Worm (Caenorhabditis elegans) whole organism, L1 larva: ENCODE measurements around the gene R02F2.4.

ENCODE experiments used
- C34B4.2 ChIP-seq: sonication (generic microtip); optimal IDR thresholded peaks from 2 replicates; lab custom pipeline; 2017; ENCODE audit warnings: mild to moderate bottlenecking, missing genetic modification characterization, missing compliant biosample characterization
- aha-1 ChIP-seq: fragments of 150-350 bp; optimal IDR thresholded peaks from 2 replicates; lab custom pipeline; 2014; ENCODE audit warnings: missing biosample characterization, missing genetic modification characterization
- blmp-1 ChIP-seq: fragments of 150-350 bp; optimal IDR thresholded peaks from 2 replicates; lab custom pipeline; 2014; ENCODE audit warnings: missing biosample characterization, missing genetic modification characterization
- ceh-8 ChIP-seq: fragments of 200-800 bp; sonication (Bioruptor generic); optimal IDR thresholded peaks from 2 replicates; lab custom pipeline; 2018; ENCODE audit warnings: mild to moderate bottlenecking, missing genetic modification characterization, moderate library complexity, missing compliant biosample characterization
- ceh-82 ChIP-seq, 3 experiments: fragments of 150-350 bp in 1 of 3; sonication (generic microtip) in 2 of 3; optimal IDR thresholded peaks; 2 replicates each; lab custom pipeline; 2014 to 2017; ENCODE audit warnings: missing biosample characterization in 3 of 3, missing genetic modification characterization in 3 of 3
- ceh-88 ChIP-seq: fragments of 200-800 bp; sonication (Bioruptor generic); IDR thresholded peaks from 2 replicates; pipeline ENCODE4 v1.3.6; 2022; ENCODE audit warnings: missing genetic modification characterization, missing compliant biosample characterization
- ceh-90 ChIP-seq: sonication (generic microtip); optimal IDR thresholded peaks from 2 replicates; lab custom pipeline; 2016; ENCODE audit warnings: missing genetic modification characterization, missing compliant biosample characterization
- ces-1 ChIP-seq: fragments of 150-350 bp; optimal IDR thresholded peaks from 2 replicates; lab custom pipeline; 2014; ENCODE audit warnings: missing biosample characterization, missing genetic modification reagents, missing genetic modification characterization
- dpl-1 ChIP-seq, 3 experiments: fragments of 150-350 bp in 2 of 3; sonication (generic microtip) in 1 of 3; optimal IDR thresholded peaks; 2 replicates each; lab custom pipeline; 2014 to 2017; ENCODE audit warnings: missing biosample characterization in 3 of 3, missing genetic modification characterization in 3 of 3, missing genetic modification reagents in 3 of 3
- dsc-1 ChIP-seq: sonication (generic microtip); optimal IDR thresholded peaks from 2 replicates; lab custom pipeline; 2016; ENCODE audit warnings: mild to moderate bottlenecking, missing genetic modification characterization, missing compliant biosample characterization
- efl-1 ChIP-seq, 4 experiments: fragments of 150-350 bp; optimal IDR thresholded peaks in 3 of 4; peaks in 1 of 4; 1 replicate in 1 of 4; 2 replicates in 3 of 4; lab custom pipeline; 2014; ENCODE audit warnings: missing biosample characterization in 2 of 4, missing genetic modification characterization in 2 of 4, missing genetic modification reagents in 2 of 4
- efl-3 ChIP-seq: fragments of 200-800 bp; sonication (Bioruptor generic); optimal IDR thresholded peaks from 2 replicates; lab custom pipeline; 2018; ENCODE audit warnings: mild to moderate bottlenecking, missing genetic modification characterization, missing compliant biosample characterization
- elt-3 ChIP-seq, 6 experiments: fragments of 150-350 bp in 1 of 6; sonication (generic microtip); optimal IDR thresholded peaks; 2 replicates each; lab custom pipeline; 2017 to 2018; ENCODE audit warnings: missing biosample characterization in 6 of 6, missing genetic modification characterization in 6 of 6, inconsistent platforms in 1 of 6
- ets-5 ChIP-seq: fragments of 200-800 bp; sonication (Bioruptor generic); IDR thresholded peaks from 2 replicates; pipeline ENCODE4 v1.3.6; 2022; ENCODE audit warnings: missing genetic modification characterization, missing compliant biosample characterization
- grh-1 ChIP-seq: fragments of 200-800 bp; sonication (Bioruptor generic); IDR thresholded peaks from 2 replicates; pipeline ENCODE4 v1.3.6; 2022; ENCODE audit warnings: missing genetic modification reagents, missing genetic modification characterization, missing compliant biosample characterization
- isw-1 ChIP-seq: fragments of 200-800 bp; sonication (Bioruptor generic); IDR thresholded peaks from 2 replicates; pipeline ENCODE4 v1.3.6; 2022; ENCODE audit warnings: missing genetic modification characterization, missing compliant biosample characterization
- lin-14 ChIP-seq: fragments of 200-800 bp; sonication (Bioruptor generic); optimal IDR thresholded peaks from 2 replicates; lab custom pipeline; 2018; ENCODE audit warnings: mild to moderate bottlenecking, missing genetic modification characterization, moderate library complexity, missing compliant biosample characterization
- lin-35 ChIP-seq, 2 experiments: fragments of 150-350 bp; optimal IDR thresholded peaks; 2 replicates each; lab custom pipeline; 2014; ENCODE audit warnings: missing biosample characterization in 2 of 2, missing genetic modification characterization in 2 of 2, missing genetic modification reagents in 2 of 2
- lin-39 ChIP-seq: fragments of 150-350 bp; optimal IDR thresholded peaks from 2 replicates; lab custom pipeline; 2014; ENCODE audit warnings: missing biosample characterization, missing genetic modification reagents, missing genetic modification characterization
- lir-3 ChIP-seq: sonication (generic microtip); optimal IDR thresholded peaks from 2 replicates; lab custom pipeline; 2016; ENCODE audit warnings: mild to moderate bottlenecking, missing genetic modification characterization, moderate library complexity, missing compliant biosample characterization; ENCODE audit not compliant: poor library complexity
- mab-9 ChIP-seq: fragments of 200-800 bp; sonication (Bioruptor generic); IDR thresholded peaks from 2 replicates; pipeline ENCODE4 v1.3.6; 2022; ENCODE audit warnings: missing genetic modification reagents, missing genetic modification characterization, missing compliant biosample characterization
- mdl-1 ChIP-seq, 2 experiments: fragments of 150-350 bp; optimal IDR thresholded peaks; 2 replicates each; lab custom pipeline; 2014 to 2017; ENCODE audit warnings: missing biosample characterization in 2 of 2, missing genetic modification characterization in 2 of 2, inconsistent platforms in 1 of 2
- mef-2 ChIP-seq: fragments of 150-350 bp; optimal IDR thresholded peaks from 2 replicates; lab custom pipeline; 2014; ENCODE audit warnings: missing biosample characterization, missing genetic modification characterization
- mep-1 ChIP-seq: fragments of 150-350 bp; optimal IDR thresholded peaks from 2 replicates; lab custom pipeline; 2014; ENCODE audit warnings: missing biosample characterization, missing genetic modification characterization
- nhr-12 ChIP-seq: sonication (generic microtip); optimal IDR thresholded peaks from 2 replicates; lab custom pipeline; 2017; ENCODE audit warnings: missing biosample characterization, missing genetic modification characterization
- nhr-28 ChIP-seq: fragments of 150-350 bp; optimal IDR thresholded peaks from 2 replicates; lab custom pipeline; 2014; ENCODE audit warnings: missing biosample characterization, missing genetic modification characterization
- nhr-47 ChIP-seq: sonication (generic microtip); optimal IDR thresholded peaks from 2 replicates; lab custom pipeline; 2016; ENCODE audit warnings: mild to moderate bottlenecking, missing genetic modification characterization, moderate library complexity, missing compliant biosample characterization
- nhr-71 ChIP-seq: sonication (generic microtip); optimal IDR thresholded peaks from 2 replicates; lab custom pipeline; 2016; ENCODE audit warnings: mild to moderate bottlenecking, missing genetic modification characterization, moderate library complexity, missing compliant biosample characterization
- nhr-76 ChIP-seq: sonication (generic microtip); optimal IDR thresholded peaks from 2 replicates; lab custom pipeline; 2017; ENCODE audit warnings: missing biosample characterization, missing genetic modification characterization
- nhr-84 ChIP-seq: sonication (generic microtip); optimal IDR thresholded peaks from 2 replicates; lab custom pipeline; 2017; ENCODE audit warnings: missing biosample characterization, missing genetic modification characterization
- nhr-85 ChIP-seq: sonication (generic microtip); peaks from one replicate; lab custom pipeline; 2016; ENCODE audit warnings: missing genetic modification characterization, inconsistent platforms, missing compliant biosample characterization
- nhr-90 ChIP-seq: sonication (generic microtip); optimal IDR thresholded peaks from 2 replicates; lab custom pipeline; 2016; ENCODE audit warnings: mild to moderate bottlenecking, missing genetic modification characterization, missing compliant biosample characterization; ENCODE audit not compliant: poor library complexity
- pqm-1 ChIP-seq: sonication (generic microtip); optimal IDR thresholded peaks from 3 replicates; lab custom pipeline; 2017; ENCODE audit warnings: missing biosample characterization, missing genetic modification characterization
- rnt-1 ChIP-seq: sonication (generic microtip); optimal IDR thresholded peaks from 2 replicates; lab custom pipeline; 2016; ENCODE audit warnings: mild to moderate bottlenecking, missing genetic modification characterization, moderate library complexity, missing compliant biosample characterization
- sptf-1 ChIP-seq: fragments of 150-350 bp; optimal IDR thresholded peaks from 2 replicates; lab custom pipeline; 2014; ENCODE audit warnings: missing biosample characterization, missing genetic modification characterization
- swsn-7 ChIP-seq: sonication (generic microtip); optimal IDR thresholded peaks from 2 replicates; lab custom pipeline; 2016; ENCODE audit warnings: missing genetic modification characterization, missing compliant biosample characterization
- tlp-1 ChIP-seq: fragments of 150-350 bp; optimal IDR thresholded peaks from 2 replicates; lab custom pipeline; 2014; ENCODE audit warnings: missing biosample characterization, missing genetic modification characterization
- unc-30 ChIP-seq: sonication (generic microtip); optimal IDR thresholded peaks from 2 replicates; lab custom pipeline; 2017; ENCODE audit warnings: missing biosample characterization, missing genetic modification characterization
- unc-86 ChIP-seq: sonication (generic microtip); optimal IDR thresholded peaks from 2 replicates; lab custom pipeline; 2016; ENCODE audit warnings: missing genetic modification characterization, missing compliant biosample characterization
- vab-15 ChIP-seq: sonication (generic microtip); optimal IDR thresholded peaks from 2 replicates; lab custom pipeline; 2017; ENCODE audit warnings: missing genotype, mild to moderate bottlenecking, missing genetic modification characterization, missing compliant biosample characterization
- zip-4 ChIP-seq: fragments of 200-800 bp; sonication (Bioruptor generic); optimal IDR thresholded peaks from 2 replicates; lab custom pipeline; 2018; ENCODE audit warnings: mild to moderate bottlenecking, missing genetic modification characterization, moderate library complexity, missing compliant biosample characterization

R02F2.4 gene

DNA sequence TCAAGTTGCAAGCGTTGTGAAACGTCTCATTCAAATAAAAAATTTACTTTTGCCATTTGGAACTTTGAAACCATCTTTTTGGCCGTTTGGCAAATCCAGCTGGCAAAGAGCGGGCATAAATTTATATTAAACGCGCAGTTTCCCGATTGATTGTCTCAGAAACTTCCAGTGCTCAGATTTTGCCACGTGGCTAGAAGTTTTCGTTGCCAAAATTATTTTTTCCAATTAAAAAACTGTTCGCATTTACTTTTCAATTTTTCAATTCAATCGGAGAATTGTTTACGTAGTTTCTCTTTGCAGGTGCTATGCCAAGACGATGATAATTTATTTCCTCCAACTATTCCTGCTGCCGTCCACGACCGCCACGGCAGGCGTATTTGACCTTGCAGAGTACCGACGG lies 30.8 kb upstream of the R02F2.4 start, which contains the start of gene F48E8.4:
Gene F48E8.4, plus strand, starts transcription at position 301 of the 400 bp plus-strand sequence.
- TF ChIP-seq efl-1 (optimal IDR thresholded peaks at IDR 0.05; lab: Kevin White, UChicago) (no peak), efl-1 (GFP tag; optimal IDR thresholded peaks at IDR 0.05 in 1 of 2; lab: Kevin White, UChicago) (peak in 1 of 2 experiments; percentile 82), nhr-90 (tag; lab: Kevin White, UChicago) (no peak)
- TF ChIP-seq, all 84 proteins: peak for 1

ce11 chrIII:5461079-5461478 lies 23.0 kb upstream of the R02F2.4 start, which contains the start of gene F48E8.3:
Gene F48E8.3, plus strand, starts transcription at chrIII:5461379.
- TF ChIP-seq zip-4 (no peak), dsc-1 (no peak), unc-86 (tag; lab: Kevin White, UChicago) (no peak), mef-2 (tag; lab: Kevin White, UChicago) (no peak), ceh-82 (tag; optimal IDR thresholded peaks at IDR 0.05; lab: Kevin White, UChicago) (no peak), rnt-1 (tag; lab: Kevin White, UChicago) (no peak), ceh-88 (GFP tag; lab: Robert Waterston, UW) (no peak), C34B4.2 (tag; lab: Kevin White, UChicago) (no peak), mdl-1 (tag; optimal IDR thresholded peaks at IDR 0.05; lab: Kevin White, UChicago) (no peak), isw-1 (GFP tag; lab: Robert Waterston, UW) (no peak), mab-9 (GFP tag; lab: Robert Waterston, UW) (no peak)

- TF ChIP-seq elt-3 (tag; optimal IDR thresholded peaks at IDR 0.05; lab: Kevin White, UChicago) (no peak), unc-30 (no peak)
- TF ChIP-seq, all 84 proteins: peak for 0
Measured at ce11 chrIII:5464077-5464476, 20.0 kb upstream of the R02F2.4 start, which contains the start of gene F48E8.2. Gene F48E8.2, plus strand, starts transcription at chrIII:5464377.

- TF ChIP-seq aha-1 (tag; lab: Kevin White, UChicago) (no peak), nhr-85 (tag; lab: Kevin White, UChicago) (peak; percentile 47), nhr-71 (tag; lab: Kevin White, UChicago) (peak; percentile 39), efl-3 (GFP tag; lab: Kevin White, UChicago) (no peak), vab-15 (tag; lab: Kevin White, UChicago) (no peak), blmp-1 (peak; percentile 33), nhr-28 (no peak), elt-3 (tag; optimal IDR thresholded peaks at IDR 0.05; lab: Kevin White, UChicago) (peak in 4 of 6 experiments; percentile 14 to 67 (median 48))
- TF ChIP-seq, all 84 proteins: peak for 4
Measured at ce11 chrIII:5464850-5465249, 19.2 kb upstream of the R02F2.4 start.

DNA sequence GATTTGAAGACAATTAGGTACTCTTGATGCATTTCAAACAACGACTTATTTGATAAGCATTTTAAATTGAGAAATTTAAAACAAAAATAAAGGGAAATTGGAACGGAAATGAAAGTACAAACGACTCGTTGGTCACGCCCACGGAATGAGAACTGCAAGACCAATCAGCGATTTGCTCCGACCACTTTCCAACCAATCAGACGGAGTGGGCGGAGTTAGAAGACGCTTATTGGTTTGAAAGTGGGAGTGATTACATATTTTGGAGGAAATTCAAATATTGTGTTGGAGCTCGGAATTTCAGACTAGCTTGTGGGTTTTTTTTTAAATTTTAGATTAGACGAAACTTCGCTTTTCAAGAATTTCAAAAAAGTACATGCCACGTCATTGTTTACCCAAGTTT lies 15.0 kb upstream of the R02F2.4 start:
- TF ChIP-seq ets-5 (GFP tag; lab: Robert Waterston, UW) (no peak), elt-3 (tag; optimal IDR thresholded peaks at IDR 0.05; lab: Kevin White, UChicago) (no peak), efl-1 (optimal IDR thresholded peaks at IDR 0.05; lab: Kevin White, UChicago) (no peak), efl-1 (GFP tag; optimal IDR thresholded peaks at IDR 0.05 in 1 of 2; lab: Kevin White, UChicago) (peak in 1 of 2 experiments; percentile 52), lin-35 (GFP tag; optimal IDR thresholded peaks at IDR 0.05; lab: Kevin White, UChicago) (no peak), nhr-12 (tag; lab: Kevin White, UChicago) (no peak), pqm-1 (tag; lab: Kevin White, UChicago) (no peak)

- TF ChIP-seq aha-1 (tag; lab: Kevin White, UChicago) (no peak), ces-1 (GFP tag; lab: Kevin White, UChicago) (no peak), nhr-84 (tag; lab: Kevin White, UChicago) (no peak), lin-14 (peak; percentile 87), ceh-90 (no peak), dpl-1 (GFP tag; optimal IDR thresholded peaks at IDR 0.05; lab: Kevin White, UChicago) (no peak), lin-39 (tag; lab: Kevin White, UChicago) (no peak), nhr-28 (no peak), mep-1 (tag; lab: Kevin White, UChicago) (peak; percentile 14), swsn-7 (tag; lab: Kevin White, UChicago) (no peak), tlp-1 (tag; lab: Kevin White, UChicago) (no peak), nhr-47 (tag; lab: Kevin White, UChicago) (no peak), lir-3 (tag; lab: Kevin White, UChicago) (no peak), grh-1 (GFP tag; lab: Robert Waterston, UW) (peak; percentile 49; the same call in 1 of the 2 replicates), mab-9 (GFP tag; lab: Robert Waterston, UW) (no peak), C34B4.2 (tag; lab: Kevin White, UChicago) (no peak), ceh-8 (no peak), efl-1 (optimal IDR thresholded peaks at IDR 0.05; lab: Kevin White, UChicago) (no peak), efl-1 (GFP tag; optimal IDR thresholded peaks at IDR 0.05 in 1 of 2; lab: Kevin White, UChicago) (no peak), nhr-76 (no peak), nhr-85 (tag; lab: Kevin White, UChicago) (peak; percentile 89), efl-3 (GFP tag; lab: Kevin White, UChicago) (no peak), sptf-1 (tag; lab: Kevin White, UChicago) (no peak)
Measured at ce11 chrIII:5472693-5473092, 11.4 kb upstream of the R02F2.4 start.
